Worm (Caenorhabditis elegans) whole organism, L2 larva: ENCODE data around the gene R05D3.8.

Experiments
- C34F6.9 ChIP-seq: fragments of 150-350 bp; optimal IDR thresholded peaks from 2 replicates; lab custom pipeline; 2014; ENCODE audit warnings: missing biosample characterization, missing genetic modification characterization
- F13H6.1 ChIP-seq: sonication (generic microtip); optimal IDR thresholded peaks from 2 replicates; lab custom pipeline; 2016; ENCODE audit warnings: missing genetic modification characterization, missing compliant biosample characterization
- R02D3.7 ChIP-seq: fragments of 150-350 bp; optimal IDR thresholded peaks from 2 replicates; lab custom pipeline; 2014; ENCODE audit warnings: missing biosample characterization, missing genetic modification characterization
- aly-2 ChIP-seq: fragments of 150-350 bp; optimal IDR thresholded peaks from 2 replicates; lab custom pipeline; 2014; ENCODE audit warnings: missing biosample characterization, missing genetic modification characterization
- ama-1 ChIP-seq: fragments of 150-350 bp; optimal IDR thresholded peaks from 2 replicates; lab custom pipeline; 2018; ENCODE audit warnings: inconsistent platforms
- blmp-1 ChIP-seq: sonication (generic microtip); optimal IDR thresholded peaks from 2 replicates; lab custom pipeline; 2017; ENCODE audit warnings: missing genetic modification characterization, mild to moderate bottlenecking, missing compliant biosample characterization, antibody characterized with exemption, moderate library complexity; ENCODE audit not compliant: insufficient read depth
- ceh-16 ChIP-seq: fragments of 150-350 bp; optimal IDR thresholded peaks from 2 replicates; lab custom pipeline; 2014; ENCODE audit warnings: missing biosample characterization, missing genetic modification characterization
- ceh-82 ChIP-seq: fragments of 150-350 bp; optimal IDR thresholded peaks from 2 replicates; lab custom pipeline; 2014; ENCODE audit warnings: missing biosample characterization, missing genetic modification characterization
- crh-2 ChIP-seq: sonication (generic microtip); optimal IDR thresholded peaks from 2 replicates; lab custom pipeline; 2017; ENCODE audit warnings: missing biosample characterization, missing genetic modification characterization
- dmd-4 ChIP-seq: sonication (generic microtip); optimal IDR thresholded peaks from 2 replicates; lab custom pipeline; 2017; ENCODE audit warnings: missing biosample characterization, missing genetic modification characterization
- egl-27 ChIP-seq: sonication (generic microtip); optimal IDR thresholded peaks from 3 replicates; lab custom pipeline; 2017; ENCODE audit warnings: missing biosample characterization, missing genetic modification reagents, missing genetic modification characterization
- elt-3 ChIP-seq: sonication (generic microtip); optimal IDR thresholded peaks from 2 replicates; lab custom pipeline; 2017; ENCODE audit warnings: missing biosample characterization, missing genetic modification characterization
- fos-1 ChIP-seq: fragments of 150-350 bp; optimal IDR thresholded peaks from 2 replicates; lab custom pipeline; 2014; ENCODE audit warnings: missing biosample characterization, missing genetic modification characterization
- gmeb-1 ChIP-seq: fragments of 150-350 bp; optimal IDR thresholded peaks from 2 replicates; lab custom pipeline; 2014; ENCODE audit warnings: missing biosample characterization, missing genetic modification characterization
- lin-13 ChIP-seq: fragments of 150-350 bp; optimal IDR thresholded peaks from 2 replicates; lab custom pipeline; 2014; ENCODE audit warnings: missing biosample characterization, missing genetic modification reagents, missing genetic modification characterization
- lin-39 ChIP-seq: fragments of 150-350 bp; optimal IDR thresholded peaks from 2 replicates; lab custom pipeline; 2014; ENCODE audit warnings: missing biosample characterization, missing genetic modification reagents, missing genetic modification characterization
- lsy-2 ChIP-seq, 2 experiments: fragments of 150-350 bp in 1 of 2; sonication (generic microtip) in 1 of 2; optimal IDR thresholded peaks; 2 replicates each; lab custom pipeline; 2014 to 2017; ENCODE audit warnings: missing biosample characterization in 2 of 2, missing genetic modification characterization in 2 of 2
- mbf-1 ChIP-seq: sonication (generic microtip); optimal IDR thresholded peaks from 2 replicates; lab custom pipeline; 2017; ENCODE audit warnings: missing biosample characterization, missing genetic modification characterization
- mdl-1 ChIP-seq, 2 experiments: fragments of 150-350 bp in 1 of 2; sonication (generic microtip) in 1 of 2; optimal IDR thresholded peaks; 2 replicates each; lab custom pipeline; 2017; ENCODE audit warnings: missing biosample characterization in 2 of 2, missing genetic modification characterization in 2 of 2
- nhr-10 ChIP-seq: sonication (generic microtip); optimal IDR thresholded peaks from 2 replicates; lab custom pipeline; 2017; ENCODE audit warnings: missing biosample characterization, missing genetic modification characterization
- nhr-11 ChIP-seq: fragments of 150-350 bp; optimal IDR thresholded peaks from 2 replicates; lab custom pipeline; 2014; ENCODE audit warnings: missing biosample characterization, missing genetic modification characterization
- nhr-129 ChIP-seq: fragments of 150-350 bp; optimal IDR thresholded peaks from 2 replicates; lab custom pipeline; 2014; ENCODE audit warnings: missing biosample characterization, missing genetic modification characterization
- nhr-21 ChIP-seq: fragments of 150-350 bp; optimal IDR thresholded peaks from 2 replicates; lab custom pipeline; 2014; ENCODE audit warnings: missing biosample characterization, missing genetic modification characterization
- nhr-23 ChIP-seq: fragments of 150-350 bp; optimal IDR thresholded peaks from 2 replicates; lab custom pipeline; 2014; ENCODE audit warnings: missing biosample characterization, missing genetic modification reagents, missing genetic modification characterization
- nhr-25 ChIP-seq: fragments of 150-350 bp; sonication (generic microtip); optimal IDR thresholded peaks from 3 replicates; lab custom pipeline; 2014; ENCODE audit warnings: missing biosample characterization, missing genetic modification characterization
- nhr-6 ChIP-seq: fragments of 150-350 bp; optimal IDR thresholded peaks from 2 replicates; lab custom pipeline; 2014; ENCODE audit warnings: missing biosample characterization, missing genetic modification characterization
- nhr-77 ChIP-seq: fragments of 150-350 bp; optimal IDR thresholded peaks from 2 replicates; lab custom pipeline; 2014; ENCODE audit warnings: missing biosample characterization, missing genetic modification characterization
- peb-1 ChIP-seq: fragments of 150-350 bp; optimal IDR thresholded peaks from 2 replicates; lab custom pipeline; 2014; ENCODE audit warnings: missing biosample characterization, missing genetic modification characterization
- sem-4 ChIP-seq: fragments of 150-350 bp; optimal IDR thresholded peaks from 2 replicates; lab custom pipeline; 2014; ENCODE audit warnings: missing biosample characterization, missing genetic modification reagents, missing genetic modification characterization
- skn-1 ChIP-seq: sonication (generic microtip); optimal IDR thresholded peaks from 2 replicates; lab custom pipeline; 2017; ENCODE audit warnings: missing biosample characterization, missing genetic modification characterization
- sma-3 ChIP-seq: sonication (generic microtip); optimal IDR thresholded peaks from 2 replicates; lab custom pipeline; 2016; ENCODE audit warnings: missing genetic modification reagents, missing genetic modification characterization, missing compliant biosample characterization
- sma-9 ChIP-seq, 2 experiments: fragments of 150-350 bp in 1 of 2; sonication (generic microtip) in 1 of 2; optimal IDR thresholded peaks; 2 replicates each; lab custom pipeline; 2014 to 2016; ENCODE audit warnings: missing genetic modification characterization in 2 of 2, mild to moderate bottlenecking in 1 of 2, missing biosample characterization in 1 of 2, missing compliant biosample characterization in 1 of 2, missing genetic modification reagents in 1 of 2, moderate library complexity in 1 of 2
- snpc-4 ChIP-seq: fragments of 150-350 bp; optimal IDR thresholded peaks from 2 replicates; lab custom pipeline; 2014; ENCODE audit warnings: missing biosample characterization, missing genetic modification characterization
- unc-55 ChIP-seq: fragments of 150-350 bp; sonication (generic microtip); optimal IDR thresholded peaks from 3 replicates; lab custom pipeline; 2014; ENCODE audit warnings: missing biosample characterization, missing genetic modification reagents, missing genetic modification characterization
- unc-62 ChIP-seq: fragments of 150-350 bp; optimal IDR thresholded peaks from 2 replicates; lab custom pipeline; 2014; ENCODE audit warnings: missing biosample characterization, missing genetic modification reagents, missing genetic modification characterization
- zag-1 ChIP-seq: fragments of 150-350 bp; optimal IDR thresholded peaks from 2 replicates; lab custom pipeline; 2014; ENCODE audit warnings: missing biosample characterization, missing genetic modification characterization
- ztf-1 ChIP-seq: fragments of 200-800 bp; sonication (Bioruptor generic); conservative IDR thresholded peaks from 2 replicates; pipeline ENCODE4 v1.3.6; 2022; ENCODE audit warnings: missing genetic modification characterization, missing compliant biosample characterization
- ztf-11 ChIP-seq: sonication (generic microtip); optimal IDR thresholded peaks from 2 replicates; lab custom pipeline; 2017; ENCODE audit warnings: missing biosample characterization, missing genetic modification characterization
- ztf-4 ChIP-seq: fragments of 150-350 bp; optimal IDR thresholded peaks from 2 replicates; lab custom pipeline; 2014; ENCODE audit warnings: missing biosample characterization, missing genetic modification characterization

Gene R05D3.8

DNA sequence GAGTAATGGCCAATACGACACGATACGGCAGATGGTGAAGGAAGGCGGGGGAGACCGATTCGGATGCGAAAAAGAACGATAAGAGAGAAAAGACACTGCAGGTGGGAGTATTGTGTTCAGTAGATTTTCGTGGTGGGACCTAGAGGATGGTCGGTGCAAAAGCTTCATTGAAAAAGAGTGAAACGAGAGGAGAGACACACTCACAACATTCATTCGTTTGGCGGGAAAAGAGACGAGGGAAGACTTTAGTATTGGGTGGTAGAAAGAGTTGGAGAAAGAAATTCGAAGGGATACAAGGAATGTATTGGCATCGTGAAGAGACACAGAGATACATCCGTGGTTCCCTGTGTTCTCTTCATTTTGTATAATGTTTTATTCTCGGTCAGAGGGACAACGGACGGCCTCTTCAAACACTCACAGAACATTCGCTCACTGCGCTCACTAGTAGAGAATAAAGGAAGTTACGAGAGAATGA, 1.7 kb downstream of the R05D3.8 start (continued):
- TF ChIP-seq lsy-2 (tag; optimal IDR thresholded peaks at IDR 0.05; lab: Kevin White, UChicago) (peak; percentile 70 to 91), ceh-82 (tag; lab: Kevin White, UChicago) (no peak), nhr-23 (tag; lab: Kevin White, UChicago) (no peak), nhr-10 (no peak), mbf-1 (tag; lab: Kevin White, UChicago) (no peak), nhr-11 (no peak), mdl-1 (tag; optimal IDR thresholded peaks at IDR 0.05; lab: Kevin White, UChicago) (peak in 1 of 2 experiments; percentile 57), R02D3.7 (tag; lab: Kevin White, UChicago) (no peak), nhr-129 (tag; lab: Kevin White, UChicago) (peak; percentile 92), ztf-11 (tag; lab: Kevin White, UChicago) (no peak), elt-3 (tag; lab: Kevin White, UChicago) (no peak), lin-39 (tag; lab: Kevin White, UChicago) (no peak), snpc-4 (tag; lab: Kevin White, UChicago) (peak; percentile 70), dmd-4 (tag; lab: Kevin White, UChicago) (peak; percentile 25), ztf-1 (GFP tag; lab: Robert Waterston, UW) (no peak), sem-4 (peak; percentile 91), ceh-16 (tag; lab: Kevin White, UChicago) (no peak), fos-1 (tag; lab: Kevin White, UChicago) (peak; percentile 62), nhr-25 (peak; percentile 67), ztf-4 (peak; percentile 75), gmeb-1 (tag; lab: Kevin White, UChicago) (peak; percentile 31), ama-1 (lab: Kevin White, UChicago) (no peak), peb-1 (tag; lab: Kevin White, UChicago) (no peak), unc-62 (GFP tag; lab: Kevin White, UChicago) (no peak), F13H6.1 (tag; lab: Kevin White, UChicago) (peak; percentile 85)

DNA sequence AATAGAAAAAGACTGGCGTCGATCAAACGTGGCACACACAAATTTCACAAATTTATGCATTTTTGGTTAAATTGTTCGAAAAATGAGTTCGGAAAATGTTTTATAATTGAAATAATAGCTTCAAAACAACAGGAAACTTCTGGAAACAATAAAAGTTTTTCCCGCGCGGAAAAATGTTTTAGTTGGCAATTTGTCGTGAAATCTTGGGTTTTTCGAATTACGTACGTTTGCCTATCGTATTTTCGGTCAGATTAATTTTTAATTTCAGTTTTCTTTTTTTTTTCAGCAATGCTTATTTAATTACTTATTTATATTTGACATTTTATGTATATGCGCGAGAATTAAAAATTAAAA, 2.7 kb downstream of the R05D3.8 start:
- no peak for TF ChIP-seq C34F6.9
- TF ChIP-seq nhr-21 (tag; lab: Kevin White, UChicago), result no peak
- no peak for TF ChIP-seq ceh-82 (tag; lab: Kevin White, UChicago)
- no peak for TF ChIP-seq sma-9 (GFP tag; optimal IDR thresholded peaks at IDR 0.05; lab: Kevin White, UChicago)
- TF ChIP-seq sma-9 (tag; optimal IDR thresholded peaks at IDR 0.05; lab: Kevin White, UChicago), result no peak
- no peak for TF ChIP-seq skn-1
- TF ChIP-seq blmp-1 (tag; lab: Kevin White, UChicago), result no peak
- TF ChIP-seq nhr-10, result no peak
- TF ChIP-seq egl-27 (tag; lab: Kevin White, UChicago), result no peak
- no peak for TF ChIP-seq fos-1 (tag; lab: Kevin White, UChicago)
- no peak for TF ChIP-seq dmd-4 (tag; lab: Kevin White, UChicago)
- no peak for TF ChIP-seq nhr-129 (tag; lab: Kevin White, UChicago)
- TF ChIP-seq ztf-11 (tag; lab: Kevin White, UChicago), result no peak
- no peak for TF ChIP-seq aly-2
- no peak for TF ChIP-seq mdl-1 (tag; optimal IDR thresholded peaks at IDR 0.05; lab: Kevin White, UChicago)
- TF ChIP-seq lsy-2 (tag; optimal IDR thresholded peaks at IDR 0.05; lab: Kevin White, UChicago), result no peak
- no peak for TF ChIP-seq peb-1 (tag; lab: Kevin White, UChicago)
- no peak for TF ChIP-seq ama-1 (lab: Kevin White, UChicago)
- TF ChIP-seq sem-4, result no peak
- TF ChIP-seq unc-62 (GFP tag; lab: Kevin White, UChicago), result no peak
- TF ChIP-seq nhr-6 (tag; lab: Kevin White, UChicago), result no peak

DNA sequence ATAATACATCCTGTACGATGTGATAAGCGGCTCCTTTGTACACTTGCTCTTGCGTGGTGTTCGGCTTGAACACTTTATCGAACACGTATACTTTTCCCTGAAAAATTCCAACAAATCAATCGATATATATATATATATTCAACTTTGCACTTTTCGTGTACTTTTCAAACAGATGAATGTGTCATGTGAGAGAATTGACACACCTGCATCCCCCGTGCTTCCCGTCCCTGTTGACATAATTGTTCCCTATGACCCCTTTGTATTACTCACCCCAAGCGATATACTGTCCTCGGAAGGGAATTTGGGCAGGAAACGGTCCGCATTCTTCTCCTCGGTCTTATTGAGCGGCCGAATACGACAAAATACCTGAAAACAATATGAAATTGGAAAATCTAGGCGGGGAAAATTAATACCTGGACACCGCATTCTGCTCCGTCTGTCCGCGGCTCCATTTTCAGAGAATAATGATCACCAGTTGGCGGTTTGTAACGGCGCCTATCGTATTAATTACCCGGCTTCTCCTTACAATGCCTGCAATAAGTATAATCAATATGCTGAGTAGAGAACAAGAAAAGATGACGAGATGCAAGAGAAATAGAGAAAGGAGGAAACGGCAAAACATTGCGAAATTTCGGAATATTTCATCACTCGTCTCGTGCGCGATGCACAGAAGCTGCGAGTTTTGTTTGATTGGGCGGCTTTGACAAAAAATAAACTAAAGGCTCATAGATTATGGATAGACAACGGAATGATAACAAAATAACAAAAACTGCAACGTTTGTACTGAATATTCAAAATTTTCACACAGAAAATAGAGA, 3.3 kb downstream of the R05D3.8 start, which contains the start of gene unc-116:
Gene unc-116 (minus strand): TSS at position 531 of the 818 bp plus-strand sequence.
- TF ChIP-seq R02D3.7 (tag; lab: Kevin White, UChicago) (no peak), lin-13 (GFP tag; lab: Kevin White, UChicago) (peak; percentile 51), sma-9 (GFP tag; optimal IDR thresholded peaks at IDR 0.05; lab: Kevin White, UChicago) (peak; percentile 67), sma-9 (tag; optimal IDR thresholded peaks at IDR 0.05; lab: Kevin White, UChicago) (no peak), nhr-129 (tag; lab: Kevin White, UChicago) (peak; percentile 91), mdl-1 (tag; optimal IDR thresholded peaks at IDR 0.05; lab: Kevin White, UChicago) (peak; percentile 16 to 70), nhr-6 (tag; lab: Kevin White, UChicago) (no peak), sma-3 (GFP tag; lab: Kevin White, UChicago) (no peak), snpc-4 (tag; lab: Kevin White, UChicago) (peak; percentile 27), lsy-2 (tag; optimal IDR thresholded peaks at IDR 0.05; lab: Kevin White, UChicago) (peak; percentile 46 to 71), C34F6.9 (peak; percentile 78), nhr-25 (peak; percentile 2), fos-1 (tag; lab: Kevin White, UChicago) (no peak), zag-1 (tag; lab: Kevin White, UChicago) (peak; percentile 54), sem-4 (peak; percentile 1), ceh-82 (tag; lab: Kevin White, UChicago) (no peak), crh-2 (tag; lab: Kevin White, UChicago) (peak; percentile 51), unc-55 (GFP tag; lab: Kevin White, UChicago) (peak; percentile 92), ztf-4 (peak; percentile 55), ama-1 (lab: Kevin White, UChicago) (no peak), nhr-77 (tag; lab: Kevin White, UChicago) (no peak)
- TF ChIP-seq, all 48 proteins: peak for 13
